Worm (Caenorhabditis elegans): ENCODE measurements around the gene F13B12.7.

The F13B12.7 gene

ce11 chrIV:10463127-10463526 is 19.5 kb downstream of the F13B12.7 start (continued):
- TF ChIP-seq Y75B8A.6 (GFP tag; IDR thresholded peaks at IDR 0.05): no peak
- peak in 1 of 2 experiments; percentile 71 for TF ChIP-seq daf-16 (GFP tag; optimal IDR thresholded peaks at IDR 0.05)
- TF ChIP-seq daf-16 (tag; optimal IDR thresholded peaks at IDR 0.05): peak; percentile 82
- TF ChIP-seq ama-1 (optimal IDR thresholded peaks at IDR 0.05): no peak
- TF ChIP-seq mxl-2 (GFP tag; conservative IDR thresholded peaks at IDR 0.05): peak; percentile 89
- peak; percentile 71 for TF ChIP-seq nhr-102 (tag; optimal IDR thresholded peaks at IDR 0.05)
- no peak for TF ChIP-seq tag-97 (GFP tag; IDR thresholded peaks at IDR 0.05)
- TF ChIP-seq lim-7 (GFP tag; IDR thresholded peaks at IDR 0.05): no peak

- TF ChIP-seq dmd-6 (GFP tag; IDR thresholded peaks at IDR 0.05) (0 out of 2 replicates have a peak, but pooled peaks have one; percentile 13), nhr-111 (GFP tag; optimal IDR thresholded peaks at IDR 0.05) (no peak), unc-62 (GFP tag; optimal IDR thresholded peaks at IDR 0.05 in 1 of 2) (peak in 1 of 2 experiments; percentile 16), unc-62 (tag; optimal IDR thresholded peaks at IDR 0.05) (no peak), nhr-28 (tag; optimal IDR thresholded peaks at IDR 0.05) (peak; percentile 20), daf-16 (GFP tag; optimal IDR thresholded peaks at IDR 0.05) (no peak), daf-16 (tag; optimal IDR thresholded peaks at IDR 0.05) (peak; percentile 33), egl-43 (GFP tag; IDR thresholded peaks at IDR 0.05) (no peak), dve-1 (tag; optimal IDR thresholded peaks at IDR 0.05; ENCODE audit: insufficient read depth) (peak; percentile 47)
These were observed 20.5 kb downstream of the F13B12.7 start, which contains the start of gene ugt-43 for ce11 chrIV:10463987-10464638. Gene ugt-43 (plus strand): TSS chrIV:10464588.

- TF ChIP-seq zip-2 (tag; optimal IDR thresholded peaks at IDR 0.05) (no peak), unc-62 (GFP tag; optimal IDR thresholded peaks at IDR 0.05 in 1 of 2) (peak in 1 of 2 experiments; percentile 95), unc-62 (tag; optimal IDR thresholded peaks at IDR 0.05) (no peak)
These were observed 22.2 kb downstream of the F13B12.7 start for ce11 chrIV:10465764-10466163.

- TF ChIP-seq nhr-28 (tag; optimal IDR thresholded peaks at IDR 0.05) (peak; percentile 86), unc-62 (GFP tag; optimal IDR thresholded peaks at IDR 0.05 in 1 of 2) (no peak), unc-62 (tag; optimal IDR thresholded peaks at IDR 0.05) (no peak), F44E2.7 (GFP tag; IDR thresholded peaks at IDR 0.05) (no peak), dmd-6 (GFP tag; IDR thresholded peaks at IDR 0.05) (peak; percentile 70), nhr-77 (tag; optimal IDR thresholded peaks at IDR 0.05) (peak; percentile 38), nhr-6 (tag; optimal IDR thresholded peaks at IDR 0.05) (no peak), php-3 (GFP tag; IDR thresholded peaks at IDR 0.05) (peak; percentile 23; the same call in 1 of the 2 replicates), fkh-10 (GFP tag; optimal IDR thresholded peaks at IDR 0.05) (no peak), vab-7 (GFP tag; IDR thresholded peaks at IDR 0.05) (no peak), dve-1 (tag; optimal IDR thresholded peaks at IDR 0.05; ENCODE audit: insufficient read depth) (peak; percentile 44), daf-16 (GFP tag; optimal IDR thresholded peaks at IDR 0.05) (no peak), daf-16 (tag; optimal IDR thresholded peaks at IDR 0.05) (peak; percentile 43), pqm-1 (tag; optimal IDR thresholded peaks at IDR 0.05) (peak; percentile 83), hlh-11 (tag; optimal IDR thresholded peaks at IDR 0.05) (peak; percentile 44), F37D6.2 (tag; optimal IDR thresholded peaks at IDR 0.05) (no peak), ztf-7 (tag; optimal IDR thresholded peaks at IDR 0.05) (no peak), ces-1 (GFP tag; optimal IDR thresholded peaks at IDR 0.05) (no peak), lin-13 (GFP tag; optimal IDR thresholded peaks at IDR 0.05) (no peak), lsy-2 (tag; optimal IDR thresholded peaks at IDR 0.05) (peak in 1 of 2 experiments; percentile 61), madf-9 (GFP tag; conservative IDR thresholded peaks at IDR 0.05) (no peak), tag-97 (GFP tag; IDR thresholded peaks at IDR 0.05) (no peak), R02D3.7 (tag; optimal IDR thresholded peaks at IDR 0.05) (no peak), snpc-4 (tag; optimal IDR thresholded peaks at IDR 0.05) (no peak), aha-1 (tag) (peak; percentile 54), ceh-62 (tag; optimal IDR thresholded peaks at IDR 0.05) (no peak)
These were observed 22.8 kb downstream of the F13B12.7 start for ce11 chrIV:10466398-10466797.

Data from whole organism, L4 larva.